Worm (Caenorhabditis elegans) whole organism, midembryonic: ENCODE data around the gene rbbp-5.

Source experiments
- T22C8.4 ChIP-seq: fragments of 200-800 bp; sonication (Bioruptor generic); IDR thresholded peaks from 2 replicates; pipeline ENCODE4 v1.3.6; 2022; ENCODE audit warnings: missing genetic modification characterization, missing compliant biosample characterization
- cog-1 ChIP-seq: sonication (generic microtip); optimal IDR thresholded peaks from 2 replicates; lab custom pipeline; 2016; ENCODE audit warnings: missing genetic modification characterization, missing compliant biosample characterization
- klf-2 ChIP-seq: fragments of 200-800 bp; sonication (Bioruptor generic); conservative IDR thresholded peaks from 2 replicates; pipeline ENCODE4 v1.3.6; 2022; ENCODE audit warnings: missing genetic modification reagents, missing genetic modification characterization, missing compliant biosample characterization
- med-1 ChIP-seq: sonication (generic microtip); optimal IDR thresholded peaks from 2 replicates; lab custom pipeline; 2017; ENCODE audit warnings: missing genetic modification characterization, mild to moderate bottlenecking, missing compliant biosample characterization, antibody characterized with exemption, missing genetic modification reagents; ENCODE audit not compliant: insufficient read depth
- ref-1 ChIP-seq: fragments of 200-800 bp; sonication (Bioruptor generic); conservative IDR thresholded peaks from 2 replicates; pipeline ENCODE4 v1.3.6; 2022; ENCODE audit warnings: missing genetic modification reagents, missing genetic modification characterization, missing compliant biosample characterization
- tab-1 ChIP-seq: fragments of 200-800 bp; sonication (Bioruptor generic); IDR thresholded peaks from 2 replicates; pipeline ENCODE4 v1.3.6; 2022; ENCODE audit warnings: missing genetic modification characterization, missing compliant biosample characterization
- ztf-23 ChIP-seq: fragments of 200-800 bp; sonication (Bioruptor generic); IDR thresholded peaks from 2 replicates; pipeline ENCODE4 v1.3.6; 2022; ENCODE audit warnings: missing genetic modification reagents, missing genetic modification characterization, missing compliant biosample characterization
- ztf-29 ChIP-seq: fragments of 200-800 bp; sonication (Bioruptor generic); IDR thresholded peaks from 2 replicates; pipeline ENCODE4 v1.3.6; 2022; ENCODE audit warnings: missing genetic modification reagents, missing genetic modification characterization, missing compliant biosample characterization

DNA sequence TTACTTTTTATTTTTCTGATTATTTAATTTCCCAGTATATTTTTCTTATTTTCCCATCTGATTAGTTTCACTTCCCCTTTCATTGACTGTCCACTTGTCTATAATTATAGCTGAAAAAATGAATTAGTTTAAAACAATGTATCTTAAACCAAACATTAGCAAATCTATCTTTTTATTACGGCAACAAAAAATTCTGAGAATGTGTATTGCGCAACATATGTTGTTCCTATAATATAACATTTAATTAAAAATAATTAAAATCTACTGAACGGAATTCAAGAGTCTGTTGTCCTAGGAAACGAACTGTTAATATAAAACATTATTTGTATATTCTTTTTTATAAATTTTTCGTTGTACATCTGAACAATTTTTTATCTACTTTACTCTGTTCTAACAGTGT lies 12.4 kb downstream of the rbbp-5 start:
- TF ChIP-seq med-1 (GFP tag; lab: Kevin White, UChicago), result no peak
- no peak for TF ChIP-seq ztf-29
- no peak for TF ChIP-seq klf-2 (GFP tag; lab: Robert Waterston, UW)
- TF ChIP-seq ref-1, result no peak
- TF ChIP-seq tab-1 (GFP tag; lab: Robert Waterston, UW), result no peak
- no peak for TF ChIP-seq cog-1
- no peak for TF ChIP-seq ztf-23 (GFP tag; lab: Robert Waterston, UW)
- no peak for TF ChIP-seq T22C8.4
